Worm (Caenorhabditis elegans): Measurements from ENCODE around the gene F01F1.15.

DNA sequence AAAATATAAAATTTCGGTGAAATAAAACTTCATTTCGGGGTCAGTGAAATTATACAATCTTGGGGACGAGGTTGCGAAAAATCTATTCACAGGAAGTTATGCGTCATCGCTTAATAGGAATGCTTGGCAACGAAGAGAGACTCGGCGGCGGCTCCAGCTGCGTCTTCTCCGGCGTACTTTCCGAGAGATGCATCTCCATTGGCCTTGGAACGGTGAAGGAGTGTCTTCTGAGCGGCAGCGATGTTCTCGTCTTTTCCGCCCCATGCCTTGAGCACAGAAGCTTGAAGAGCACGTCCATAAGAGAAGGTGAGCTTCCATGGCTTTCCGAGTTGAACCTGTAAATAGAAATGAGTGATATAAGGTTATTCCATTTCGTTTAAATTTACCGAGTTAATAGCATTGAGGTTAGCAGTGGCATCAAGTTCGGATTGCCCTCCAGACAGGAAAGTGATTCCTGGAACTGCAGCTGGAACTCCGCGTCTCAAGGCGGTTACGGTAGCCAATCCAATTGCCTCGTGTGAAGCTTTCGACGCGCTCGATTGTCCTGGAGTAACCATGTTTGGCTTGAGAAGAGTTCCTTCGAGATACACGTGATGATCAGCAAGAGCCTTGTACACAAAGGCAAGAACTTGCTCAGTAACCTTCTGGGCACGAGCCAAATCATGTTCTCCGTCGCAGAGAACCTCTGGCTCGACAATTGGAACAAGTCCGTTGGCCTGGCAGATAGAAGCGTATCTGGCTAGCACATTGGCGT is 5.5 kb upstream of the F01F1.15 start:
- TF ChIP-seq mdl-1 (tag; optimal IDR thresholded peaks at IDR 0.05) (no peak), irx-1 (tag; optimal IDR thresholded peaks at IDR 0.05) (no peak), nhr-237 (tag; optimal IDR thresholded peaks at IDR 0.05) (no peak), Y116A8C.19 (tag; optimal IDR thresholded peaks at IDR 0.05; ENCODE audit: borderline replicate concordance) (no peak), mab-9 (GFP tag; IDR thresholded peaks at IDR 0.05) (no peak), fkh-8 (tag; optimal IDR thresholded peaks at IDR 0.05) (no peak), snu-23 (GFP tag; optimal IDR thresholded peaks at IDR 0.05) (no peak), nhr-11 (tag; optimal IDR thresholded peaks at IDR 0.05) (no peak)
